Fruit fly (Drosophila melanogaster): ENCODE results near the gene ATPsyndelta.
A peak's percentile ranks its signal among the peaks of the same experiment; 100 is the strongest.

Gene ATPsyndelta

DNA sequence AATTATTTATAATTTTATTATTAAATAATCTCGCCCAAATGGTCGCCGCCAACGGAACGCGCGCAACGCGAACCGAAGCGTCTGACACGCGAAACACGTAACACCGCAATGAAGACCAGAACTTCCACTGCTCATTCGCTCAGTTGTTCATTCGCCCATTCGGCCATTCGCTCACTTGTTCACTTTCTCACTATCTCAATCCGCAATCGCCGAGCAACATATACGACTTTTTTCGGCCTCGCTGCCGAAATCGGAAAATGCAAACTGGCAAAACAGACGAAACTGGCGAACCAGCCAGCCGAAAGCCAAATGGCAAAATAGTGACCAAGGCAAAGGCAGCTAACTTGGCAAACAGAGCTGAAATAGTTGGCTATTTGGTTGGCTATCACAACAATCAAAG lies 37.2 kb downstream of the ATPsyndelta start:
- no peak for TF ChIP-seq CG11294 (GFP tag; IDR thresholded peaks at IDR 0.05)
- no peak for TF ChIP-seq spab (GFP tag; optimal IDR thresholded peaks at IDR 0.05)
- no peak for TF ChIP-seq salr (GFP tag; optimal IDR thresholded peaks at IDR 0.05)
- no peak for TF ChIP-seq CG34406 (GFP tag; optimal IDR thresholded peaks at IDR 0.05)

DNA sequence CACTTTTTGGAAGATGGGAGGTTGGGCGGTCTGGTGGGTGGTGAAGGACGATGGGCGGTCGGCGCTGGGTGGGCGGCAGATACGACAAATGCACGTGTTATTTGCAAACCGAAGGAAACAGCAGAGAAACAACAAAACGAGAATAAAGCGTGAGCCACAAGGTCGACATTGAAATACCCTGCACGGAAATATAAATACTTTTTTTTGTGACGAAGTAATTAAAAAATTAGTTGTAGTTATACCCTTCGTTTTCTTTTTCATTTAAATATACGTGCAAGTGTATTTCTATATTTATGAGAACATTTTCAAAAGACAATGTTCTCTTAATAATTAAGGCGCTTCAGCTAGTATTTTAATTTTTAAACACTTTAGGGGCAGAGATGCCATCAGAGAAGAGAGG lies 37.9 kb downstream of the ATPsyndelta start:
- TF ChIP-seq CG6163 (GFP tag; IDR thresholded peaks at IDR 0.05) (0 out of 3 replicates have a peak, but pooled peaks have one; percentile 28), Gug (GFP tag; IDR thresholded peaks at IDR 0.05) (no peak), Eip78C (GFP tag) (peak; percentile 44), CG32006 (GFP tag; optimal IDR thresholded peaks at IDR 0.05) (peak; percentile 34), CG15336 (GFP tag; IDR thresholded peaks at IDR 0.05) (0 out of 2 replicates have a peak, but pooled peaks have one; percentile 7)

DNA sequence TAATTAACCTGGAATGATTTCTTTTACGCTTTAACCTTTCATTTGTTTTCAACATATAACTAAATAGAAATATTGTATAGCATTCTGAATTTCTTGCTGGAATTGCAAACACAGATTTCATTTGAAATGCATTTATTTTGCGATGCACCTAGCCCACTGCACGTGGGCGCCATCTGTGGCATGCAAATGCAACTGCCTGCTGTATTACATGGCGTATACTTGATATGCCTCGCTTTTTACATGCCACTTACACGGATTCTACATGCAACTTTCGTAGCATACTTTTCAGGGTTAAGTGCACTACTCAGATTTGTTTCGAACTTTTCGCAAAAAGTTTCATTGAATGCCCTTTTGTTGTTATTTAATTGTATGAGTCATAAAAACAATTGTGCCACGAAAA lies 40.0 kb downstream of the ATPsyndelta start:
- no peak for TF ChIP-seq fd59A (GFP tag; optimal IDR thresholded peaks at IDR 0.05)
- TF ChIP-seq CG10669 (GFP tag; optimal IDR thresholded peaks at IDR 0.05) = no peak
- TF ChIP-seq CG11902 (GFP tag; optimal IDR thresholded peaks at IDR 0.05) = no peak
- TF ChIP-seq Hr39 (GFP tag; optimal IDR thresholded peaks at IDR 0.05) = no peak
- TF ChIP-seq CG6792 (GFP tag; optimal IDR thresholded peaks at IDR 0.05) = no peak
- no peak for TF ChIP-seq spab (GFP tag; optimal IDR thresholded peaks at IDR 0.05)
- no peak for TF ChIP-seq dac (GFP tag; optimal IDR thresholded peaks at IDR 0.05)
- no peak for TF ChIP-seq Ets21C (GFP tag; optimal IDR thresholded peaks at IDR 0.05)
- TF ChIP-seq acj6 (GFP tag; optimal IDR thresholded peaks at IDR 0.05) = no peak

DNA sequence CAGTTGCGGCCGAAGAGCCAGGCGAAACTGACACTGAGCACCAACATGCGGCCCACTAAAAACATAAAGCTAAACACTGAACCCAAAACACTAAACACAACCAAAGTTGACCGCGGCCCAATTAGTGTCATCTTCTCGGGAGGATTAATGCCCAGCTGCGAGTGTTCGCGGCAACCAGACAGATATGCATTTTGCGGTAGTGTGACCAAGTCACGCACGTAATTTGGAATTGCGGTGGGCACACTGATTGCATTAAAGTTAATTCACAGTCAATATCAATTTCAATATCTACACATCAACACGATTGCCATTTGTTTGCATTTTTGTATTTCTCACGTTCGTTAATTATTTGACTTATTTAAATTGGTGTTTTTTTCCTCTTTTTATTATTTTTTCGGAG lies 43.5 kb downstream of the ATPsyndelta start:
- TF ChIP-seq CG34406 (GFP tag; optimal IDR thresholded peaks at IDR 0.05) (no peak), net (GFP tag; optimal IDR thresholded peaks at IDR 0.05) (no peak), lz (GFP tag; optimal IDR thresholded peaks at IDR 0.05) (no peak), acj6 (GFP tag; optimal IDR thresholded peaks at IDR 0.05) (no peak), CG11294 (GFP tag; IDR thresholded peaks at IDR 0.05) (no peak), CG11902 (GFP tag; optimal IDR thresholded peaks at IDR 0.05) (no peak), OdsH (GFP tag; optimal IDR thresholded peaks at IDR 0.05) (no peak), ss (GFP tag; optimal IDR thresholded peaks at IDR 0.05) (no peak), CG31627 (GFP tag; optimal IDR thresholded peaks at IDR 0.05) (no peak), achi (GFP tag; optimal IDR thresholded peaks at IDR 0.05) (no peak), Hr4 (GFP tag; optimal IDR thresholded peaks at IDR 0.05) (no peak), CG4318 (GFP tag; optimal IDR thresholded peaks at IDR 0.05) (no peak), Sox14 (GFP tag; optimal IDR thresholded peaks at IDR 0.05) (no peak), Eip75B (GFP tag; optimal IDR thresholded peaks at IDR 0.05) (no peak), CG8632 (GFP tag; optimal IDR thresholded peaks at IDR 0.05) (no peak), CG6854 (GFP tag; optimal IDR thresholded peaks at IDR 0.05) (no peak), CG10669 (GFP tag; optimal IDR thresholded peaks at IDR 0.05) (no peak), Ets96B (tag; optimal IDR thresholded peaks at IDR 0.05) (no peak), fd85E (GFP tag; optimal IDR thresholded peaks at IDR 0.05) (no peak), CG11762 (GFP tag; optimal IDR thresholded peaks at IDR 0.05; ENCODE audit: insufficient read depth) (no peak)

DNA sequence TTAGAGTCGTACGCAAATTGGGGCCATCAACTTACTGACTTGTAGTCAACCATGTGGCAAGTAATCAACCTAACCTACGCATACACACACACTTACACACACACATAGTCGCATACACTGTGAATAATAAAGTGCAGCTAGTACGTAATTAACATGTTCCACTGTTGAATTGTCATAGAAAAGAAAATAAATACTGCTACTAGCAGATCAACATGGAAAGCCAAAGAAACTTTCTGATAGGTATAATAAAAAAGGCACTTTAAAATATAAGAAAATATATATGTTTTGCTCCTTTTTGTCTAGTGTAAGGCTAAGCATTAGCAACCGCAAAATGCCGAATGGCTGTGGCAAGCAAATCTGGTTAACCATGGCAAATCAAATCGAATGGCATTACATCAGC lies 46.8 kb downstream of the ATPsyndelta start:
- no peak for TF ChIP-seq Eip78C (GFP tag)
- TF ChIP-seq Gug (GFP tag; IDR thresholded peaks at IDR 0.05) = no peak
- no peak for TF ChIP-seq Hr38 (GFP tag; optimal IDR thresholded peaks at IDR 0.05)
- TF ChIP-seq Ets96B (tag; optimal IDR thresholded peaks at IDR 0.05) = no peak

- TF ChIP-seq cyc (GFP tag; optimal IDR thresholded peaks at IDR 0.05) (no peak), spab (GFP tag; optimal IDR thresholded peaks at IDR 0.05) (no peak), svp (GFP tag) (no peak), net (GFP tag; optimal IDR thresholded peaks at IDR 0.05) (no peak), Hr4 (GFP tag; optimal IDR thresholded peaks at IDR 0.05) (no peak), dac (GFP tag; optimal IDR thresholded peaks at IDR 0.05) (no peak), Ets96B (tag; optimal IDR thresholded peaks at IDR 0.05) (no peak), vri (GFP tag; optimal IDR thresholded peaks at IDR 0.05) (no peak), Blimp-1 (GFP tag; optimal IDR thresholded peaks at IDR 0.05) (no peak), CG8319 (GFP tag; optimal IDR thresholded peaks at IDR 0.05) (no peak), lz (GFP tag; optimal IDR thresholded peaks at IDR 0.05) (no peak)
Observed at dm6 chrX:10261172-10261571, 48.4 kb downstream of the ATPsyndelta start.
